Worm (Caenorhabditis elegans) whole organism, early embryonic: ENCODE data around the gene ZK792.12.

Experiments used
- B0310.2 ChIP-seq: sonication (generic microtip); optimal IDR thresholded peaks from 2 replicates; lab custom pipeline; 2016; ENCODE audit warnings: mild to moderate bottlenecking, missing genetic modification characterization, missing compliant biosample characterization
- F13C5.2 ChIP-seq: sonication (generic microtip); optimal IDR thresholded peaks from 2 replicates; lab custom pipeline; 2017; ENCODE audit warnings: mild to moderate bottlenecking, missing genetic modification characterization, inconsistent platforms, missing compliant biosample characterization
- aly-1 ChIP-seq: sonication (generic microtip); optimal IDR thresholded peaks from 2 replicates; lab custom pipeline; 2016; ENCODE audit warnings: missing genetic modification characterization, missing compliant biosample characterization
- ama-1 ChIP-seq: fragments of 150-350 bp; optimal IDR thresholded peaks from 2 replicates; lab custom pipeline; 2014
- ceh-13 ChIP-seq: fragments of 200-800 bp; sonication (Bioruptor generic); optimal IDR thresholded peaks from 2 replicates; lab custom pipeline; 2018; ENCODE audit warnings: mild to moderate bottlenecking, missing genetic modification characterization, missing compliant biosample characterization
- ceh-36 ChIP-seq: sonication (generic microtip); optimal IDR thresholded peaks from 2 replicates; lab custom pipeline; 2016; ENCODE audit warnings: missing genetic modification characterization, inconsistent platforms, missing compliant biosample characterization
- ets-7 ChIP-seq: sonication (generic microtip); optimal IDR thresholded peaks from 2 replicates; lab custom pipeline; 2016; ENCODE audit warnings: missing genotype, missing genetic modification characterization, missing compliant biosample characterization
- flt-1 ChIP-seq: fragments of 200-800 bp; sonication (Bioruptor generic); IDR thresholded peaks from 2 replicates; pipeline ENCODE4 v1.3.6; 2022; ENCODE audit warnings: missing genetic modification characterization, missing compliant biosample characterization
- hmbx-1 ChIP-seq: sonication (generic microtip); optimal IDR thresholded peaks from 2 replicates; lab custom pipeline; 2016; ENCODE audit warnings: mild to moderate bottlenecking, missing genetic modification characterization, missing compliant biosample characterization
- hmg-4 ChIP-seq: fragments of 200-800 bp; sonication (Bioruptor generic); optimal IDR thresholded peaks from 2 replicates; lab custom pipeline; 2018; ENCODE audit warnings: mild to moderate bottlenecking, missing genetic modification characterization, missing compliant biosample characterization
- hnd-1 ChIP-seq: sonication (generic microtip); optimal IDR thresholded peaks from 2 replicates; lab custom pipeline; 2016; ENCODE audit warnings: missing genetic modification characterization, missing compliant biosample characterization
- pes-1 ChIP-seq: fragments of 200-800 bp; sonication (Bioruptor generic); IDR thresholded peaks from 2 replicates; pipeline ENCODE4 v1.3.6; 2022; ENCODE audit warnings: missing genetic modification reagents, missing genetic modification characterization, missing compliant biosample characterization
- scrt-1 ChIP-seq: fragments of 200-800 bp; sonication (Bioruptor generic); IDR thresholded peaks from 2 replicates; pipeline ENCODE4 v1.3.6; 2022; ENCODE audit warnings: missing genetic modification characterization, missing compliant biosample characterization
- sea-1 ChIP-seq: fragments of 200-800 bp; sonication (Bioruptor generic); conservative IDR thresholded peaks from 2 replicates; pipeline ENCODE4 v1.3.6; 2022; ENCODE audit warnings: missing genetic modification characterization, missing compliant biosample characterization
- tbx-11 ChIP-seq: fragments of 200-800 bp; sonication (Bioruptor generic); IDR thresholded peaks from 2 replicates; pipeline ENCODE4 v1.3.6; 2022; ENCODE audit warnings: missing genetic modification characterization, missing compliant biosample characterization
- tbx-37 ChIP-seq: fragments of 200-800 bp; sonication (Bioruptor generic); conservative IDR thresholded peaks from 2 replicates; pipeline ENCODE4 v1.3.6; 2022; ENCODE audit warnings: missing genetic modification reagents, missing genetic modification characterization, missing compliant biosample characterization
- tra-4 ChIP-seq: sonication (generic microtip); optimal IDR thresholded peaks from 2 replicates; lab custom pipeline; 2017; ENCODE audit warnings: missing genetic modification characterization, missing compliant biosample characterization

ZK792.12 gene

ce11 chrIV:11676054-11676453 lies 17.5 kb upstream of the ZK792.12 start, which contains the start of gene inx-9:
Gene inx-9, plus strand, starts transcription at chrIV:11676354.
- TF ChIP-seq ceh-13 (GFP tag; lab: Kevin White, UChicago) (no peak), tbx-37 (no peak), hnd-1 (no peak)

ce11 chrIV:11681905-11682304 lies 11.7 kb upstream of the ZK792.12 start, which contains the start of gene ZK792.4:
Gene ZK792.4, minus strand, starts transcription at chrIV:11682005.
- TF ChIP-seq scrt-1 (GFP tag; lab: Robert Waterston, UW) (no peak), hnd-1 (no peak), flt-1 (no peak), pes-1 (GFP tag; lab: Robert Waterston, UW) (no peak), aly-1 (no peak), F13C5.2 (no peak)

DNA sequence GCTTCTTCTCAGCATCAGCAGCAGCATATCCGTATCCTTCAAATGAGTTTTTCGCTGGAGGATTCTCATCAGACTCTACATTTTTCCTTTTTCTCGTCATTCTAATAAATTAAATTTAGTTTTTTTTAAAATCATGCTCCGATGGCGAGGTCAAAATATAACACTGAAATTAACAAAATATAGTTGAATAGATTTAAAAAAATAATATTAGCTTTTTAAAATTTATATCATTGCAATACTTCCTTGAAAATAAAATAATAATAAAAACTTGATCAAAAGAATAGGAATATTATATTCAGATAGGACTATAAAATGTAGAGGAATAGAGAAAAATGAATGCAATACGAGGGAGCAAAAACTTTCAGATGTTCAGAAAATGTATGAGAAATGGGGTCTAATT lies 5.6 kb upstream of the ZK792.12 start, which contains the start of gene ZK792.5:
Gene ZK792.5 (minus strand): TSS at position 101 of the 400 bp plus-strand sequence.
- TF ChIP-seq ets-7 (tag; lab: Kevin White, UChicago): no peak
- TF ChIP-seq ama-1 (lab: Kevin White, UChicago): no peak
- no peak for TF ChIP-seq pes-1 (GFP tag; lab: Robert Waterston, UW)
- TF ChIP-seq tra-4: no peak
- TF ChIP-seq tbx-37: no peak

- TF ChIP-seq ceh-36 (tag; lab: Kevin White, UChicago) (no peak), scrt-1 (GFP tag; lab: Robert Waterston, UW) (no peak)
Measured at ce11 chrIV:11690988-11691387, 2.6 kb upstream of the ZK792.12 start, which contains the start of gene let-60. Gene let-60, minus strand, starts transcription at chrIV:11691088.

DNA sequence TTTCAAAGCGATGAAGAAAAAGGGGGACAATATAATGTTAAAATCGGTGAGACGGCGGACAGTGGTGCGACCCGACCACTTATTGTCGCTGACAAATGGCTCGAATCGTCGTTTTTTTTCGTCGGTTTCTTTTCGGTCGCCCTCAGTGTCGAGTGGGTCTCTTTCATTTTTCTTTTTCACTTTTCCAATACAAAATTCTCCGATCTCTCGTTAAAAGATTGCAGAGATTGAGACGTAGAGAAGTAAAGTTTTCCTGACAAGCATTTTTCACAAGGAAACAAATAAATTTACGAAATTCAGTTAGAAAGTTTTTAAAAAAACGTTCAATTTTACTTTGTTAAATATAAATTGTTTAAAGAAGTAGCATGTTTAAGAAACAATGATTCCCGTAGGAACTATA lies 2.1 kb upstream of the ZK792.12 start:
- no peak for TF ChIP-seq tbx-11 (GFP tag; lab: Robert Waterston, UW)
- no peak for TF ChIP-seq pes-1 (GFP tag; lab: Robert Waterston, UW)
- no peak for TF ChIP-seq scrt-1 (GFP tag; lab: Robert Waterston, UW)

DNA sequence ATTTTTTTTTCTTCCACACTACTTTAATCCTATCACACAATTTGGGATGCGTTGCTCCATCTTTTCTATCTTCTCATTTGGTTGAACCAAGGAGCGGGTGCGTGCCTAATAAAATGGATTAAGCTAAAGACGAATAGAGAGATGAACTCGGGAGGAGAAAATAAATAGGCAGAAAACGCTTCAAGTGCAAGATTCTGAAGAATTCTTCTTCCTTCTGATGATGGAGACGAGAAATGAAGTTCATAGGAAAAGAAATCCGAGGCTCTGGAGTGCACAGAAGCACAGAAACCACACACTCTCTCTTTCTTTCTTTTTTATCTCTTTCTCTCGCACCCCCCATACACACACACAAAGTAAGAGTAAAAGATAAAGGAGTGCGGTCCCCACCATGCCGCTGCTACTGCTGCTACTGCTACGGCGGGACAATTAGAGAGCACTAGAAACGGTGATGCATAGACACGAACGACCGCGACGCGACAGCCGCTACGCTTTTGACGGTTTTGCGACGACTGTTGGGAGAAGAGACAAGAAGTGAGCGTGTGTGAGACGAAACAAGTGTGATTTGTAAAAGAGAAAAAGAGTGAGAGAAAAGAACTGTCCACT lies 1.4 kb upstream of the ZK792.12 start:
- TF ChIP-seq hmbx-1 (no peak), aly-1 (peak; percentile 35), pes-1 (GFP tag; lab: Robert Waterston, UW) (0 out of 2 replicates have a peak, but pooled peaks have one; percentile 38), hnd-1 (no peak), ceh-13 (GFP tag; lab: Kevin White, UChicago) (no peak), sea-1 (no peak), ceh-36 (tag; lab: Kevin White, UChicago) (no peak), tbx-11 (GFP tag; lab: Robert Waterston, UW) (no peak), F13C5.2 (peak; percentile 48), ama-1 (lab: Kevin White, UChicago) (no peak), ets-7 (tag; lab: Kevin White, UChicago) (no peak), scrt-1 (GFP tag; lab: Robert Waterston, UW) (no peak), hmg-4 (GFP tag; lab: Kevin White, UChicago) (peak; percentile 82), B0310.2 (tag; lab: Kevin White, UChicago) (no peak), tra-4 (no peak)

DNA sequence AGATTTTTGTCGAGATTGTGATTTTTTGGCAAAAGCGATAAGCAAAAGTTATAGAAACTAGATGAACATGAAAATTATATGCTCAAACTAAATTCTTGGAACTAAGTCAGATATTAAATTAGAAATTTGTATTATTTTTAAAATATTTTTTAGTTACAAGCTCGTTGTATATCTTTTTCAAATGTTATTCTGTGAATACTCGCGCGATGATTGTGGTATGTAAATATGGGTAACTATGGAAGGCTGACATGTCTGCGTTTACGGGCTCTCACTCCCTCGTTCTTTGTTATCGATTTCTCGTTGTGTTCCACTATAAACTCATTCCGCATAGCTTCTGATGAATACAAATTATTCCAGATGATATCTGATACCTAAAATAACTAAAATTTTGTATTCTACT lies 550 bp downstream of the ZK792.12 start, which contains the start of gene ZK792.7:
Gene ZK792.7 (plus strand): TSS at position 301 of the 400 bp plus-strand sequence.
- TF ChIP-seq hmg-4 (GFP tag; lab: Kevin White, UChicago) (no peak), ceh-36 (tag; lab: Kevin White, UChicago) (no peak), tbx-11 (GFP tag; lab: Robert Waterston, UW) (no peak), scrt-1 (GFP tag; lab: Robert Waterston, UW) (no peak), pes-1 (GFP tag; lab: Robert Waterston, UW) (no peak), sea-1 (no peak), tra-4 (no peak), ama-1 (lab: Kevin White, UChicago) (no peak), ceh-13 (GFP tag; lab: Kevin White, UChicago) (no peak), ets-7 (tag; lab: Kevin White, UChicago) (no peak), hmbx-1 (no peak), F13C5.2 (no peak)

DNA sequence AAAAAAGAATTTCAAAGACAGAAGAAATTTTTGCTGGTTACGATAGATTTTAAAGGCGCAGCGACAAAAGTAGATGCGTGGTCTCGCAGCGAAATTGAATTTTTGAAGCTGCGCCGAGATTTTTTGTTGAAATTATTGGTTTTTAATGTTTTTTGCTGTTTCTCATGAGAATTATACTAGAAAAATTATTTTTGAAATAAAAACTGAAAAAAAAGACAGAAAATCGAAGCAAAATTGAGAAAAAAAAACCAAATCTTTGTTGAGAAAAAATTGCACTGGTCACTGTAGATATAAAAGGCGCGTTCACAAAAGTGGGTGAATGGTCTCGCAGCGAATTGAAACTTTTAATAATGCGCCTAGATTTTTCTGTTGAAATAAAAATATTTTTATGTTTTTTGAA lies 2.0 kb downstream of the ZK792.12 start:
- TF ChIP-seq sea-1 (no peak), ceh-36 (tag; lab: Kevin White, UChicago) (no peak), F13C5.2 (no peak), aly-1 (no peak), tbx-11 (GFP tag; lab: Robert Waterston, UW) (no peak), pes-1 (GFP tag; lab: Robert Waterston, UW) (no peak), hmbx-1 (no peak)

- no peak for TF ChIP-seq tra-4
- TF ChIP-seq scrt-1 (GFP tag; lab: Robert Waterston, UW): no peak
- no peak for TF ChIP-seq ceh-13 (GFP tag; lab: Kevin White, UChicago)
- no peak for TF ChIP-seq tbx-11 (GFP tag; lab: Robert Waterston, UW)
- TF ChIP-seq sea-1: no peak
- no peak for TF ChIP-seq hnd-1
- no peak for TF ChIP-seq tbx-37
- TF ChIP-seq aly-1: no peak
- no peak for TF ChIP-seq pes-1 (GFP tag; lab: Robert Waterston, UW)
- TF ChIP-seq ceh-36 (tag; lab: Kevin White, UChicago): no peak
- no peak for TF ChIP-seq F13C5.2
- TF ChIP-seq B0310.2 (tag; lab: Kevin White, UChicago): no peak
- TF ChIP-seq hmbx-1: no peak
- no peak for TF ChIP-seq hmg-4 (GFP tag; lab: Kevin White, UChicago)
- TF ChIP-seq ets-7 (tag; lab: Kevin White, UChicago): no peak
- no peak for TF ChIP-seq flt-1
- no peak for TF ChIP-seq ama-1 (lab: Kevin White, UChicago)
Measured at ce11 chrIV:11697514-11697913, 3.9 kb downstream of the ZK792.12 start.
